Fruit fly (Drosophila melanogaster) whole organism, embryonic: Measurements from ENCODE around the gene Tssk.

Source experiments
- Adf1 ChIP-seq: fragments of 200-800 bp; sonication (Bioruptor generic); IDR thresholded peaks from 2 replicates; pipeline ENCODE4 v1.3.6; 2022; ENCODE audit warnings: missing biosample characterization, missing genetic modification characterization
- Antp ChIP-seq: fragments of 200-800 bp; sonication (Bioruptor generic); optimal IDR thresholded peaks from 3 replicates; lab custom pipeline; 2016; ENCODE audit warnings: missing biosample characterization, missing genetic modification characterization
- Bgb ChIP-seq: fragments of 200-800 bp; sonication (Bioruptor generic); IDR thresholded peaks from 2 replicates; pipeline ENCODE4 v1.3.6; 2022; ENCODE audit warnings: missing biosample characterization, missing genetic modification characterization; ENCODE audit not compliant: partially characterized antibody
- Bteb2 ChIP-seq: fragments of 200-800 bp; sonication (Bioruptor generic); optimal IDR thresholded peaks from 2 replicates; lab custom pipeline; 2016; ENCODE audit warnings: missing biosample characterization, missing genetic modification characterization
- CG10147 ChIP-seq: fragments of 200-800 bp; sonication (Bioruptor generic); optimal IDR thresholded peaks from 2 replicates; lab custom pipeline; 2019; ENCODE audit warnings: missing biosample characterization, mild to moderate bottlenecking, missing genetic modification characterization, moderate library complexity
- CG10431 ChIP-seq: fragments of 200-800 bp; sonication (Bioruptor generic); optimal IDR thresholded peaks from 3 replicates; lab custom pipeline; 2018; ENCODE audit warnings: missing biosample characterization, mild to moderate bottlenecking, missing genetic modification characterization
- CG10565 ChIP-seq: fragments of 200-800 bp; sonication (Bioruptor generic); optimal IDR thresholded peaks from 3 replicates; lab custom pipeline; 2016; ENCODE audit warnings: missing biosample characterization, mild to moderate bottlenecking, missing genetic modification characterization
- CG14860 ChIP-seq: fragments of 200-800 bp; sonication (Bioruptor generic); IDR thresholded peaks from 3 replicates; pipeline ENCODE4 v1.3.6; 2022; ENCODE audit warnings: missing biosample characterization, missing genetic modification characterization; ENCODE audit not compliant: partially characterized antibody
- CG14965 ChIP-seq: fragments of 200-800 bp; sonication (Bioruptor generic); optimal IDR thresholded peaks from 2 replicates; lab custom pipeline; 2016; ENCODE audit warnings: missing biosample characterization, missing genetic modification characterization, borderline replicate concordance
- CG1529 ChIP-seq: fragments of 200-800 bp; sonication (Bioruptor generic); optimal IDR thresholded peaks from 3 replicates; lab custom pipeline; 2018; ENCODE audit warnings: missing biosample characterization, missing genetic modification characterization
- CG15601 ChIP-seq: fragments of 200-800 bp; sonication (Bioruptor generic); optimal IDR thresholded peaks from 3 replicates; lab custom pipeline; 2019; ENCODE audit warnings: missing biosample characterization, mild to moderate bottlenecking, missing genetic modification characterization, moderate library complexity
- CG17385 ChIP-seq: fragments of 200-800 bp; sonication (Bioruptor generic); optimal IDR thresholded peaks from 3 replicates; lab custom pipeline; 2018; ENCODE audit warnings: missing biosample characterization, mild to moderate bottlenecking, missing genetic modification characterization
- CG2120 ChIP-seq: fragments of 200-800 bp; sonication (Bioruptor generic); optimal IDR thresholded peaks from 3 replicates; lab custom pipeline; 2016; ENCODE audit warnings: missing biosample characterization, missing genetic modification characterization
- CG2129 ChIP-seq: fragments of 200-800 bp; sonication (Bioruptor generic); IDR thresholded peaks from 2 replicates; pipeline ENCODE4 v1.3.6; 2022; ENCODE audit warnings: missing biosample characterization, missing genetic modification characterization; ENCODE audit not compliant: partially characterized antibody
- CG2199 ChIP-seq: fragments of 200-800 bp; sonication (Bioruptor generic); IDR thresholded peaks from 3 replicates; pipeline ENCODE4 v1.3.6; 2022; ENCODE audit warnings: missing biosample characterization, missing genetic modification characterization
- CG30403 ChIP-seq: fragments of 200-800 bp; sonication (Bioruptor generic); optimal IDR thresholded peaks from 3 replicates; lab custom pipeline; 2016; ENCODE audit warnings: missing biosample characterization, missing genetic modification characterization
- CG34224 ChIP-seq: fragments of 200-800 bp; sonication (Bioruptor generic); IDR thresholded peaks from 3 replicates; pipeline ENCODE4 v1.3.6; 2022; ENCODE audit warnings: missing biosample characterization, missing genetic modification characterization; ENCODE audit not compliant: partially characterized antibody
- CG3726 ChIP-seq: fragments of 200-800 bp; sonication (Bioruptor generic); IDR thresholded peaks from 3 replicates; pipeline ENCODE4, ENCODE4 v1.3.6; 2022; ENCODE audit warnings: missing biosample characterization, missing genetic modification characterization
- CG43689 ChIP-seq: fragments of 200-800 bp; sonication (Bioruptor generic); IDR thresholded peaks from 2 replicates; pipeline ENCODE4 v1.3.6; 2022; ENCODE audit warnings: missing biosample characterization, missing genetic modification characterization
- D19A ChIP-seq: fragments of 200-800 bp; optimal IDR thresholded peaks from 3 replicates; lab custom pipeline; 2019; ENCODE audit warnings: missing biosample characterization, mild to moderate bottlenecking, missing genetic modification characterization, moderate library complexity
- Drgx ChIP-seq: fragments of 200-800 bp; sonication (Bioruptor generic); IDR thresholded peaks from 2 replicates; pipeline ENCODE4 v1.3.6; 2022; ENCODE audit warnings: missing biosample characterization, missing genetic modification characterization
- Pdp1 ChIP-seq, 2 experiments: fragments of 200-800 bp; sonication (Bioruptor generic); optimal IDR thresholded peaks; 3 replicates each; lab custom pipeline; 2016; ENCODE audit warnings: missing biosample characterization in 2 of 2, missing genetic modification characterization in 2 of 2, mild to moderate bottlenecking in 1 of 2, moderate library complexity in 1 of 2
- Rfx ChIP-seq: fragments of 200-800 bp; sonication (Bioruptor generic); IDR thresholded peaks from 2 replicates; pipeline ENCODE4 v1.3.6; 2022; ENCODE audit warnings: missing biosample characterization, missing genetic modification characterization
- Scr ChIP-seq: fragments of 200-800 bp; sonication (Bioruptor generic); IDR thresholded peaks from 2 replicates; pipeline ENCODE4 v1.3.6; 2022; ENCODE audit warnings: missing biosample characterization, missing genetic modification characterization; ENCODE audit not compliant: partially characterized antibody
- Sox102F ChIP-seq: fragments of 200-800 bp; sonication (Bioruptor generic); optimal IDR thresholded peaks from 2 replicates; lab custom pipeline; 2018; ENCODE audit warnings: missing biosample characterization, mild to moderate bottlenecking, missing genetic modification characterization, moderate library complexity
- Trl ChIP-seq, 3 experiments: fragments of >200 bp in 2 of 3; fragments of 200-800 bp in 1 of 3; sonication (Bioruptor generic) in 1 of 3; optimal IDR thresholded peaks; 2 replicates in 1 of 3; 3 replicates in 2 of 3; lab custom pipeline; 2016 to 2017; ENCODE audit warnings: missing biosample characterization in 1 of 3, missing genetic modification characterization in 1 of 3
- ara ChIP-seq: fragments of 200-800 bp; sonication (Bioruptor generic); IDR thresholded peaks from 2 replicates; pipeline ENCODE4 v1.3.6; 2022; ENCODE audit warnings: missing biosample characterization, missing genetic modification characterization
- cg ChIP-seq: fragments of 200-800 bp; sonication (Bioruptor generic); optimal IDR thresholded peaks from 3 replicates; lab custom pipeline; 2019; ENCODE audit warnings: missing biosample characterization, mild to moderate bottlenecking, missing genetic modification characterization, moderate library complexity
- dan ChIP-seq: fragments of 200-800 bp; sonication (Bioruptor generic); IDR thresholded peaks from 2 replicates; pipeline ENCODE4 v1.3.6; 2022; ENCODE audit warnings: missing biosample characterization, missing genetic modification characterization
- dm ChIP-seq: fragments of 200-800 bp; sonication (Bioruptor generic); optimal IDR thresholded peaks from 3 replicates; lab custom pipeline; 2016; ENCODE audit warnings: missing biosample characterization, missing genetic modification characterization
- en ChIP-seq: fragments of 200-800 bp; sonication (Bioruptor generic); optimal IDR thresholded peaks from 2 replicates; lab custom pipeline; 2016; ENCODE audit warnings: missing biosample characterization, missing genetic modification characterization
- fd102C ChIP-seq: fragments of 200-800 bp; sonication (Bioruptor generic); optimal IDR thresholded peaks from 2 replicates; lab custom pipeline; 2018; ENCODE audit warnings: missing biosample characterization, mild to moderate bottlenecking, missing genetic modification characterization, moderate library complexity
- fd64A ChIP-seq: fragments of 200-800 bp; sonication (Bioruptor generic); optimal IDR thresholded peaks from 3 replicates; lab custom pipeline; 2018; ENCODE audit warnings: missing biosample characterization, mild to moderate bottlenecking, missing genetic modification characterization
- gce ChIP-seq: fragments of 200-800 bp; sonication (Bioruptor generic); IDR thresholded peaks from 3 replicates; pipeline ENCODE4 v1.3.6; 2022; ENCODE audit warnings: missing biosample characterization, missing genetic modification characterization
- grn ChIP-seq: fragments of 200-800 bp; sonication (Bioruptor generic); optimal IDR thresholded peaks from 3 replicates; lab custom pipeline; 2017; ENCODE audit warnings: missing biosample characterization, missing genetic modification characterization
- ken ChIP-seq: fragments of 200-800 bp; sonication (Bioruptor generic); IDR thresholded peaks from 3 replicates; pipeline ENCODE4 v1.3.6; 2022; ENCODE audit warnings: missing biosample characterization, missing genetic modification characterization
- lab ChIP-seq: fragments of 200-800 bp; sonication (Bioruptor generic); optimal IDR thresholded peaks from 3 replicates; lab custom pipeline; 2017; ENCODE audit warnings: missing biosample characterization, missing genetic modification characterization, mild to moderate bottlenecking, moderate library complexity, missing genetic modification reagents
- mirr ChIP-seq: fragments of 200-800 bp; sonication (Bioruptor generic); optimal IDR thresholded peaks from 3 replicates; lab custom pipeline; 2018; ENCODE audit warnings: missing biosample characterization, mild to moderate bottlenecking, missing genetic modification characterization
- mld ChIP-seq: fragments of 200-800 bp; sonication (Bioruptor generic); IDR thresholded peaks from 3 replicates; pipeline ENCODE4 v1.3.6; 2022; ENCODE audit warnings: missing biosample characterization, missing genetic modification characterization; ENCODE audit not compliant: partially characterized antibody
- nom ChIP-seq: fragments of 200-800 bp; sonication (Bioruptor generic); optimal IDR thresholded peaks from 2 replicates; lab custom pipeline; 2017; ENCODE audit warnings: missing biosample characterization, missing genetic modification characterization, mild to moderate bottlenecking, moderate library complexity, missing genetic modification reagents
- oc ChIP-seq: fragments of 200-800 bp; sonication (Bioruptor generic); optimal IDR thresholded peaks from 2 replicates; lab custom pipeline; 2018; ENCODE audit warnings: missing biosample characterization, mild to moderate bottlenecking, missing genetic modification characterization, moderate library complexity
- org-1 ChIP-seq: fragments of 200-800 bp; sonication (Bioruptor generic); optimal IDR thresholded peaks from 2 replicates; lab custom pipeline; 2017; ENCODE audit warnings: missing biosample characterization, missing genetic modification characterization
- pho ChIP-seq: fragments of 200-800 bp; sonication (Bioruptor generic); optimal IDR thresholded peaks from 2 replicates; lab custom pipeline; 2016; ENCODE audit warnings: missing biosample characterization, missing genetic modification characterization
- run ChIP-seq: fragments of 200-800 bp; sonication (Bioruptor generic); optimal IDR thresholded peaks from 3 replicates; lab custom pipeline; 2018; ENCODE audit warnings: missing biosample characterization, mild to moderate bottlenecking, missing genetic modification characterization
- sd ChIP-seq: fragments of 200-800 bp; sonication (Bioruptor generic); optimal IDR thresholded peaks from 3 replicates; lab custom pipeline; 2018; ENCODE audit warnings: missing biosample characterization, mild to moderate bottlenecking, missing genetic modification characterization, moderate library complexity
- sna ChIP-seq: fragments of 200-800 bp; sonication (Bioruptor generic); IDR thresholded peaks from 2 replicates; pipeline ENCODE4 v1.3.6; 2022; ENCODE audit warnings: missing biosample characterization, missing genetic modification characterization; ENCODE audit not compliant: partially characterized antibody
- vnd ChIP-seq: fragments of 200-800 bp; sonication (Bioruptor generic); IDR thresholded peaks from 3 replicates; pipeline ENCODE4 v1.3.6; 2022; ENCODE audit warnings: missing biosample characterization, missing genetic modification characterization; ENCODE audit not compliant: partially characterized antibody
- z ChIP-seq: fragments of 200-800 bp; sonication (Bioruptor generic); IDR thresholded peaks from 3 replicates; pipeline ENCODE4 v1.3.6; 2022; ENCODE audit warnings: missing biosample characterization, missing genetic modification characterization

Gene Tssk

dm6 chr3R:18585259-18585858, 13.1 kb upstream of the Tssk start (continued):
- 0 out of 3 replicates have a peak, but pooled peaks have one; percentile 8 for TF ChIP-seq CG14860 (GFP tag; lab: Robert Waterston, UW)
- TF ChIP-seq Bgb (GFP tag; lab: Robert Waterston, UW), result peak; percentile 44
- TF ChIP-seq Pdp1 (GFP tag; optimal IDR thresholded peaks at IDR 0.05; lab: Kevin White, UChicago), result peak in 1 of 2 experiments; percentile 41
- peak; percentile 90 to 97 for TF ChIP-seq Trl (optimal IDR thresholded peaks at IDR 0.05; lab: Kevin White, UChicago)
- no peak for TF ChIP-seq Trl (GFP tag; optimal IDR thresholded peaks at IDR 0.05; lab: Kevin White, UChicago)
- TF ChIP-seq vnd, result 0 out of 3 replicates have a peak, but pooled peaks have one; percentile 34
- peak; percentile 55 for TF ChIP-seq Scr (GFP tag; lab: Robert Waterston, UW)
- peak; percentile 78 for TF ChIP-seq run (tag; lab: Kevin White, UChicago)
- peak; percentile 27; the same call in 1 of the 2 replicates for TF ChIP-seq Adf1
- no peak for TF ChIP-seq CG10147 (GFP tag; lab: Kevin White, UChicago)
- TF ChIP-seq Rfx (GFP tag; lab: Robert Waterston, UW), result peak; percentile 54; the same call in 1 of the 2 replicates
- peak; percentile 51; the same call in 1 of the 3 replicates for TF ChIP-seq mld (GFP tag; lab: Robert Waterston, UW)
- peak; percentile 38 for TF ChIP-seq CG10431 (GFP tag; lab: Kevin White, UChicago)
- peak; percentile 82 for TF ChIP-seq sd
- peak; percentile 30 for TF ChIP-seq Bteb2 (GFP tag; lab: Kevin White, UChicago)
- TF ChIP-seq CG10565 (GFP tag; lab: Kevin White, UChicago), result no peak
- no peak for TF ChIP-seq oc (tag; lab: Kevin White, UChicago)
- peak; percentile 59 for TF ChIP-seq lab (GFP tag; lab: Kevin White, UChicago)
- no peak for TF ChIP-seq nom (GFP tag; lab: Kevin White, UChicago)
- peak; percentile 44 for TF ChIP-seq D19A
- TF ChIP-seq sna (GFP tag; lab: Robert Waterston, UW), result peak; percentile 53; the same call in 1 of the 2 replicates
- peak; percentile 47 for TF ChIP-seq Drgx (GFP tag; lab: Robert Waterston, UW)
- 0 out of 3 replicates have a peak, but pooled peaks have one; percentile 24 for TF ChIP-seq ken (GFP tag; lab: Robert Waterston, UW)
- peak; percentile 20 for TF ChIP-seq cg (GFP tag; lab: Kevin White, UChicago)
- TF ChIP-seq mirr (GFP tag; lab: Kevin White, UChicago), result peak; percentile 55
- peak; percentile 24 for TF ChIP-seq Sox102F (GFP tag; lab: Kevin White, UChicago)
- TF ChIP-seq CG2199 (GFP tag; lab: Robert Waterston, UW), result peak; percentile 66; the same call in 1 of the 3 replicates
- TF ChIP-seq ara (GFP tag; lab: Robert Waterston, UW), result no peak
- no peak for TF ChIP-seq dan (GFP tag; lab: Robert Waterston, UW)
- no peak for TF ChIP-seq org-1
- TF ChIP-seq dm, result peak; percentile 15
- TF ChIP-seq CG2120 (GFP tag; lab: Kevin White, UChicago), result peak; percentile 33
- TF ChIP-seq CG15601 (tag; lab: Kevin White, UChicago), result peak; percentile 28
- no peak for TF ChIP-seq CG14965
- peak; percentile 58; the same call in 2 of the 3 replicates for TF ChIP-seq z (GFP tag; lab: Robert Waterston, UW)
- TF ChIP-seq CG43689 (GFP tag; lab: Robert Waterston, UW), result no peak
- no peak for TF ChIP-seq en (GFP tag; lab: Kevin White, UChicago)
- peak; percentile 11 for TF ChIP-seq fd64A (GFP tag; lab: Kevin White, UChicago)
- TF ChIP-seq CG3726, result no peak
- TF ChIP-seq grn (GFP tag; lab: Kevin White, UChicago), result peak; percentile 43
- no peak for TF ChIP-seq pho (GFP tag; lab: Kevin White, UChicago)
- 0 out of 3 replicates have a peak, but pooled peaks have one; percentile 41 for TF ChIP-seq gce (GFP tag; lab: Robert Waterston, UW)
- TF ChIP-seq fd102C, result no peak
- TF ChIP-seq Antp (GFP tag; lab: Kevin White, UChicago), result no peak
- TF ChIP-seq CG17385, result peak; percentile 77
- TF ChIP-seq CG2129 (GFP tag; lab: Robert Waterston, UW), result no peak
- no peak for TF ChIP-seq CG30403
- no peak for TF ChIP-seq CG1529 (GFP tag; lab: Kevin White, UChicago)
- peak; percentile 64 for TF ChIP-seq CG34224 (GFP tag; lab: Robert Waterston, UW)
